ENCODE assay signal across 1 worm cellular context in genomic region chrX:11031047-11031695, ce11.
TF ChIP-seq lines count a peak whose summit lies in the region.

No protein-coding gene starts in this region.

TF ChIP-seq in whole organism, L4 larva, 104 proteins besides CTCF, POLR2A, EP300 and RAD21 (continued from another document):
- TF ChIP-seq hif-1 (tag; optimal IDR thresholded peaks at IDR 0.05; lab: Kevin White, UChicago) (peak; percentile 40 to 86), lin-29 (GFP tag; IDR thresholded peaks at IDR 0.05; lab: Robert Waterston, UW) (no peak), nhr-102 (tag; optimal IDR thresholded peaks at IDR 0.05; lab: Kevin White, UChicago) (no peak), ztf-7 (tag; optimal IDR thresholded peaks at IDR 0.05; lab: Kevin White, UChicago) (peak; percentile 28), nhr-42 (GFP tag; IDR thresholded peaks at IDR 0.05; lab: Robert Waterston, UW) (no peak), mdt-29 (GFP tag; IDR thresholded peaks at IDR 0.05; lab: Robert Waterston, UW) (no peak), duxl-1 (tag; optimal IDR thresholded peaks at IDR 0.05; lab: Kevin White, UChicago; ENCODE audit: poor library complexity) (peak; percentile 33), aha-1 (tag; lab: Kevin White, UChicago) (peak; percentile 99), ceh-32 (tag; optimal IDR thresholded peaks at IDR 0.05; lab: Kevin White, UChicago; ENCODE audit: poor library complexity) (peak; percentile 73), dmd-6 (GFP tag; IDR thresholded peaks at IDR 0.05; lab: Robert Waterston, UW) (peak; percentile 79), lim-7 (GFP tag; IDR thresholded peaks at IDR 0.05; lab: Robert Waterston, UW) (no peak), arid-1 (GFP tag; conservative IDR thresholded peaks at IDR 0.05; lab: Robert Waterston, UW) (peak; percentile 70; the same call in 1 of the 2 replicates), ceh-28 (tag; optimal IDR thresholded peaks at IDR 0.05; lab: Kevin White, UChicago) (peak; percentile 48), lin-38 (GFP tag; IDR thresholded peaks at IDR 0.05; lab: Robert Waterston, UW) (peak; percentile 52), ctbp-1 (GFP tag; IDR thresholded peaks at IDR 0.05; lab: Robert Waterston, UW) (peak; percentile 96), T20F7.1 (GFP tag; optimal IDR thresholded peaks at IDR 0.05; lab: Kevin White, UChicago) (peak; percentile 71), rbr-2 (tag; optimal IDR thresholded peaks at IDR 0.05; lab: Kevin White, UChicago) (peak; percentile 97), hlh-11 (tag; optimal IDR thresholded peaks at IDR 0.05; lab: Kevin White, UChicago) (peak; percentile 94), cey-2 (tag; optimal IDR thresholded peaks at IDR 0.05; lab: Kevin White, UChicago; ENCODE audit: borderline replicate concordance, insufficient read depth) (no peak), F26F4.8 (GFP tag; conservative IDR thresholded peaks at IDR 0.05; lab: Robert Waterston, UW) (no peak), jun-1 (tag; optimal IDR thresholded peaks at IDR 0.05; lab: Kevin White, UChicago) (peak; percentile 51), madf-9 (GFP tag; conservative IDR thresholded peaks at IDR 0.05; lab: Robert Waterston, UW) (peak; percentile 40; the same call in 1 of the 2 replicates), sdz-12 (GFP tag; optimal IDR thresholded peaks at IDR 0.05; lab: Kevin White, UChicago) (no peak), unc-130 (GFP tag; optimal IDR thresholded peaks at IDR 0.05; lab: Kevin White, UChicago) (peak; percentile 40), hlh-30 (tag; optimal IDR thresholded peaks at IDR 0.05; lab: Kevin White, UChicago; ENCODE audit: insufficient read depth) (peak; percentile 61), Y48G9A.11 (GFP tag; IDR thresholded peaks at IDR 0.05; lab: Robert Waterston, UW) (no peak), daf-16 (GFP tag; optimal IDR thresholded peaks at IDR 0.05; lab: Kevin White, UChicago) (peak; percentile 51 to 52), daf-16 (tag; optimal IDR thresholded peaks at IDR 0.05; lab: Kevin White, UChicago) (peak; percentile 83), R02D3.7 (tag; optimal IDR thresholded peaks at IDR 0.05; lab: Kevin White, UChicago) (no peak), tag-97 (GFP tag; IDR thresholded peaks at IDR 0.05; lab: Robert Waterston, UW) (0 out of 2 replicates have a peak, but pooled peaks have one; percentile 84), pqm-1 (tag; optimal IDR thresholded peaks at IDR 0.05; lab: Kevin White, UChicago) (peak; percentile 10), vab-7 (GFP tag; IDR thresholded peaks at IDR 0.05; lab: Robert Waterston, UW) (0 out of 2 replicates have a peak, but pooled peaks have one; percentile 43), Y105C5A.15 (GFP tag; IDR thresholded peaks at IDR 0.05; lab: Robert Waterston, UW) (no peak), nhr-41 (GFP tag; IDR thresholded peaks at IDR 0.05; lab: Robert Waterston, UW) (no peak), daf-8 (GFP tag; IDR thresholded peaks at IDR 0.05; lab: Robert Waterston, UW) (no peak), ceh-44 (GFP tag; IDR thresholded peaks at IDR 0.05; lab: Robert Waterston, UW) (no peak), skn-1 (tag; optimal IDR thresholded peaks at IDR 0.05; lab: Kevin White, UChicago) (no peak), zfp-2 (tag; optimal IDR thresholded peaks at IDR 0.05; lab: Kevin White, UChicago) (peak; percentile 38), nhr-28 (tag; optimal IDR thresholded peaks at IDR 0.05; lab: Kevin White, UChicago) (peak; percentile 78), nhr-11 (tag; optimal IDR thresholded peaks at IDR 0.05; lab: Kevin White, UChicago) (peak; percentile 91), ZK337.2 (GFP tag; IDR thresholded peaks at IDR 0.05; lab: Robert Waterston, UW) (no peak), egl-27 (tag; optimal IDR thresholded peaks at IDR 0.05; lab: Kevin White, UChicago) (no peak), attf-4 (tag; optimal IDR thresholded peaks at IDR 0.05; lab: Kevin White, UChicago) (peak; percentile 15), dve-1 (tag; optimal IDR thresholded peaks at IDR 0.05; lab: Kevin White, UChicago; ENCODE audit: insufficient read depth) (peak; percentile 92), zip-11 (GFP tag; IDR thresholded peaks at IDR 0.05; lab: Robert Waterston, UW) (no peak), F10B5.3 (tag; optimal IDR thresholded peaks at IDR 0.05; lab: Kevin White, UChicago) (peak; percentile 77), dpl-1 (GFP tag; optimal IDR thresholded peaks at IDR 0.05; lab: Kevin White, UChicago) (peak; percentile 38)
